Fruit fly (Drosophila melanogaster): ENCODE measurements around the gene Cubn2.

Gene Cubn2

dm6 chr3L:11814655-11815054 is at the start of gene Cubn2:
Gene Cubn2 (minus strand): TSS chr3L:11814755.
- TF ChIP-seq ttk (optimal IDR thresholded peaks at IDR 0.05) (no peak), Myc (optimal IDR thresholded peaks at IDR 0.05) (no peak), Sin3A (optimal IDR thresholded peaks at IDR 0.05) (no peak), insv (optimal IDR thresholded peaks at IDR 0.05) (no peak), h (optimal IDR thresholded peaks at IDR 0.05) (no peak), psq (optimal IDR thresholded peaks at IDR 0.05) (no peak)

- TF ChIP-seq Sin3A (optimal IDR thresholded peaks at IDR 0.05) (no peak), insv (optimal IDR thresholded peaks at IDR 0.05) (no peak), ttk (optimal IDR thresholded peaks at IDR 0.05) (no peak), h (optimal IDR thresholded peaks at IDR 0.05) (no peak), psq (optimal IDR thresholded peaks at IDR 0.05) (no peak), Myc (optimal IDR thresholded peaks at IDR 0.05) (no peak)
Observed at dm6 chr3L:11863587-11863986, 49.0 kb upstream of the Cubn2 start.

- TF ChIP-seq psq (optimal IDR thresholded peaks at IDR 0.05) (no peak), ttk (optimal IDR thresholded peaks at IDR 0.05) (no peak), insv (optimal IDR thresholded peaks at IDR 0.05) (no peak)
Observed at dm6 chr3L:11862266-11862665, 47.7 kb upstream of the Cubn2 start.

dm6 chr3L:11858745-11859144 is 44.2 kb upstream of the Cubn2 start:
- TF ChIP-seq Sin3A (optimal IDR thresholded peaks at IDR 0.05) = no peak
- TF ChIP-seq ttk (optimal IDR thresholded peaks at IDR 0.05) = no peak
- no peak for TF ChIP-seq h (optimal IDR thresholded peaks at IDR 0.05)
- TF ChIP-seq Myc (optimal IDR thresholded peaks at IDR 0.05) = no peak
- no peak for TF ChIP-seq insv (optimal IDR thresholded peaks at IDR 0.05)
- no peak for TF ChIP-seq psq (optimal IDR thresholded peaks at IDR 0.05)

- TF ChIP-seq ttk (optimal IDR thresholded peaks at IDR 0.05) (no peak), psq (optimal IDR thresholded peaks at IDR 0.05) (no peak), h (optimal IDR thresholded peaks at IDR 0.05) (no peak), insv (optimal IDR thresholded peaks at IDR 0.05) (no peak), Sin3A (optimal IDR thresholded peaks at IDR 0.05) (no peak), Myc (optimal IDR thresholded peaks at IDR 0.05) (no peak)
Observed at dm6 chr3L:11852924-11853323, 38.4 kb upstream of the Cubn2 start.

dm6 chr3L:11847703-11848102 is 33.1 kb upstream of the Cubn2 start, which contains the start of gene CG12521:
Gene CG12521 (minus strand): TSS chr3L:11847803.
- TF ChIP-seq Myc (optimal IDR thresholded peaks at IDR 0.05) (no peak), Sin3A (optimal IDR thresholded peaks at IDR 0.05) (no peak), psq (optimal IDR thresholded peaks at IDR 0.05) (no peak), h (optimal IDR thresholded peaks at IDR 0.05) (no peak), ttk (optimal IDR thresholded peaks at IDR 0.05) (no peak), insv (optimal IDR thresholded peaks at IDR 0.05) (no peak)

dm6 chr3L:11836575-11837077 is 22.1 kb upstream of the Cubn2 start, which contains the start of gene CG43064:
Gene CG43064 (minus strand): TSS chr3L:11836721.
- TF ChIP-seq psq (optimal IDR thresholded peaks at IDR 0.05) (no peak), Myc (optimal IDR thresholded peaks at IDR 0.05) (no peak), insv (optimal IDR thresholded peaks at IDR 0.05) (no peak), h (optimal IDR thresholded peaks at IDR 0.05) (no peak), Sin3A (optimal IDR thresholded peaks at IDR 0.05) (no peak), ttk (optimal IDR thresholded peaks at IDR 0.05) (no peak)

dm6 chr3L:11833296-11833717 is 18.8 kb upstream of the Cubn2 start, which contains the start of gene CycA:
Gene CycA (minus strand): TSS chr3L:11833578.
- TF ChIP-seq ttk (optimal IDR thresholded peaks at IDR 0.05) (no peak), psq (optimal IDR thresholded peaks at IDR 0.05) (no peak), Sin3A (optimal IDR thresholded peaks at IDR 0.05) (no peak), Myc (optimal IDR thresholded peaks at IDR 0.05) (no peak), insv (optimal IDR thresholded peaks at IDR 0.05) (no peak), h (optimal IDR thresholded peaks at IDR 0.05) (no peak)

dm6 chr3L:11832360-11833295 is 18.1 kb upstream of the Cubn2 start:
- TF ChIP-seq Sin3A (optimal IDR thresholded peaks at IDR 0.05) (no peak), psq (optimal IDR thresholded peaks at IDR 0.05) (no peak), ttk (optimal IDR thresholded peaks at IDR 0.05) (no peak), insv (optimal IDR thresholded peaks at IDR 0.05) (no peak), Myc (optimal IDR thresholded peaks at IDR 0.05) (no peak), h (optimal IDR thresholded peaks at IDR 0.05) (no peak)

- TF ChIP-seq Myc (optimal IDR thresholded peaks at IDR 0.05) = no peak
- TF ChIP-seq psq (optimal IDR thresholded peaks at IDR 0.05) = no peak
- TF ChIP-seq ttk (optimal IDR thresholded peaks at IDR 0.05) = no peak
- no peak for TF ChIP-seq insv (optimal IDR thresholded peaks at IDR 0.05)
- TF ChIP-seq h (optimal IDR thresholded peaks at IDR 0.05) = no peak
- no peak for TF ChIP-seq Sin3A (optimal IDR thresholded peaks at IDR 0.05)
Observed at dm6 chr3L:11831199-11831598, 16.6 kb upstream of the Cubn2 start.

dm6 chr3L:11828730-11829129 is 14.2 kb upstream of the Cubn2 start, which contains the start of gene CG7264:
Gene CG7264 (plus strand): TSS chr3L:11829030.
- TF ChIP-seq insv (optimal IDR thresholded peaks at IDR 0.05) (no peak), ttk (optimal IDR thresholded peaks at IDR 0.05) (no peak), h (optimal IDR thresholded peaks at IDR 0.05) (no peak), psq (optimal IDR thresholded peaks at IDR 0.05) (no peak), Myc (optimal IDR thresholded peaks at IDR 0.05) (no peak), Sin3A (optimal IDR thresholded peaks at IDR 0.05) (no peak)

dm6 chr3L:11825560-11826153 is 11.1 kb upstream of the Cubn2 start, which contains the start of gene CG32095:
Gene CG32095 (minus strand): TSS chr3L:11825732.
- no peak for TF ChIP-seq h (optimal IDR thresholded peaks at IDR 0.05)
- no peak for TF ChIP-seq Myc (optimal IDR thresholded peaks at IDR 0.05)
- no peak for TF ChIP-seq ttk (optimal IDR thresholded peaks at IDR 0.05)
- no peak for TF ChIP-seq psq (optimal IDR thresholded peaks at IDR 0.05)
- TF ChIP-seq Sin3A (optimal IDR thresholded peaks at IDR 0.05) = no peak
- no peak for TF ChIP-seq insv (optimal IDR thresholded peaks at IDR 0.05)
